Fruit fly (Drosophila melanogaster) whole organism, embryonic: ENCODE results near the gene TMEM216.

Experiments used
- Atf6 ChIP-seq: fragments of 200-800 bp; sonication (Bioruptor generic); IDR thresholded peaks from 2 replicates; pipeline ENCODE4 v1.3.6; 2022; ENCODE audit warnings: missing biosample characterization, missing genetic modification characterization
- BtbVII ChIP-seq: fragments of 200-800 bp; sonication (Bioruptor generic); optimal IDR thresholded peaks from 3 replicates; lab custom pipeline; 2017; ENCODE audit warnings: missing biosample characterization, mild to moderate bottlenecking, missing genetic modification characterization
- CG10321 ChIP-seq: fragments of 200-800 bp; sonication (Bioruptor generic); IDR thresholded peaks from 2 replicates; pipeline ENCODE4 v1.3.6; 2022; ENCODE audit warnings: missing biosample characterization, missing genetic modification characterization
- CG10366 ChIP-seq: fragments of 200-800 bp; sonication (Bioruptor generic); IDR thresholded peaks from 2 replicates; pipeline ENCODE4 v1.3.6; 2022; ENCODE audit warnings: missing biosample characterization, missing genetic modification characterization
- CG11456 ChIP-seq: fragments of 200-800 bp; sonication (Bioruptor generic); IDR thresholded peaks from 3 replicates; pipeline ENCODE4 v1.3.6; 2022; ENCODE audit warnings: missing biosample characterization, missing genetic modification characterization
- CG12071 ChIP-seq: fragments of 200-800 bp; sonication (Bioruptor generic); optimal IDR thresholded peaks from 3 replicates; lab custom pipeline; 2018; ENCODE audit warnings: missing biosample characterization, mild to moderate bottlenecking, missing genetic modification characterization
- CG12744 ChIP-seq: fragments of 200-800 bp; sonication (Bioruptor generic); optimal IDR thresholded peaks from 2 replicates; lab custom pipeline; 2016; ENCODE audit warnings: missing biosample characterization, missing genetic modification characterization
- CG13296 ChIP-seq: fragments of 200-800 bp; sonication (Bioruptor generic); optimal IDR thresholded peaks from 3 replicates; lab custom pipeline; 2018; ENCODE audit warnings: missing biosample characterization, mild to moderate bottlenecking, missing genetic modification characterization
- CG15011 ChIP-seq: fragments of 200-800 bp; sonication (Bioruptor generic); optimal IDR thresholded peaks from 3 replicates; lab custom pipeline; 2018; ENCODE audit warnings: missing biosample characterization, mild to moderate bottlenecking, missing genetic modification characterization
- CG15479 ChIP-seq: fragments of 200-800 bp; sonication (Bioruptor generic); optimal IDR thresholded peaks from 3 replicates; lab custom pipeline; 2019; ENCODE audit warnings: missing biosample characterization, mild to moderate bottlenecking, missing genetic modification characterization, moderate library complexity
- CG1602 ChIP-seq: fragments of 200-800 bp; sonication (Bioruptor generic); optimal IDR thresholded peaks from 3 replicates; lab custom pipeline; 2016; ENCODE audit warnings: missing biosample characterization, missing genetic modification characterization
- CG17359 ChIP-seq: fragments of 200-800 bp; sonication (Bioruptor generic); optimal IDR thresholded peaks from 3 replicates; lab custom pipeline; 2018; ENCODE audit warnings: missing biosample characterization, mild to moderate bottlenecking, missing genetic modification characterization, moderate library complexity
- CG17612 ChIP-seq: fragments of 200-800 bp; sonication (Bioruptor generic); IDR thresholded peaks from 2 replicates; pipeline ENCODE4 v1.3.6; 2022; ENCODE audit warnings: missing biosample characterization, missing genetic modification characterization
- CG34376 ChIP-seq: fragments of 200-800 bp; sonication (Bioruptor generic); optimal IDR thresholded peaks from 2 replicates; lab custom pipeline; 2018; ENCODE audit warnings: missing biosample characterization, mild to moderate bottlenecking, missing genetic modification characterization
- CG3995 ChIP-seq: fragments of 200-800 bp; sonication (Bioruptor generic); optimal IDR thresholded peaks from 3 replicates; lab custom pipeline; 2016; ENCODE audit warnings: missing biosample characterization, missing genetic modification characterization
- CG6765 ChIP-seq: fragments of 200-800 bp; sonication (Bioruptor generic); optimal IDR thresholded peaks from 3 replicates; lab custom pipeline; 2017; ENCODE audit warnings: missing biosample characterization, mild to moderate bottlenecking, missing genetic modification characterization
- CG6854 ChIP-seq: fragments of 200-800 bp; sonication (Bioruptor generic); optimal IDR thresholded peaks from 3 replicates; lab custom pipeline; 2017; ENCODE audit warnings: missing biosample characterization, mild to moderate bottlenecking, missing genetic modification characterization
- CG8290 ChIP-seq, 3 experiments: fragments of 200-800 bp; sonication (Bioruptor generic); optimal IDR thresholded peaks; 2 replicates each; lab custom pipeline; 2016 to 2019; ENCODE audit warnings: missing biosample characterization in 3 of 3, missing genetic modification characterization in 3 of 3, mild to moderate bottlenecking in 2 of 3, moderate library complexity in 1 of 3
- CG9727 ChIP-seq: fragments of 200-800 bp; sonication (Bioruptor generic); optimal IDR thresholded peaks from 3 replicates; lab custom pipeline; 2017; ENCODE audit warnings: missing biosample characterization, mild to moderate bottlenecking, missing genetic modification characterization
- CHES-1-like ChIP-seq: fragments of 200-800 bp; sonication (Bioruptor generic); optimal IDR thresholded peaks from 2 replicates; lab custom pipeline; 2016; ENCODE audit warnings: missing biosample characterization, missing genetic modification characterization
- CrebB ChIP-seq: fragments of 200-800 bp; sonication (Bioruptor generic); optimal IDR thresholded peaks from 3 replicates; lab custom pipeline; 2018; ENCODE audit warnings: missing biosample characterization, mild to moderate bottlenecking, missing genetic modification characterization
- Drgx ChIP-seq: fragments of 200-800 bp; sonication (Bioruptor generic); IDR thresholded peaks from 2 replicates; pipeline ENCODE4 v1.3.6; 2022; ENCODE audit warnings: missing biosample characterization, missing genetic modification characterization
- Fer2 ChIP-seq: fragments of 200-800 bp; sonication (Bioruptor generic); optimal IDR thresholded peaks from 2 replicates; lab custom pipeline; 2018; ENCODE audit warnings: missing biosample characterization, mild to moderate bottlenecking, missing genetic modification characterization, moderate library complexity
- Fer3 ChIP-seq: fragments of 200-800 bp; sonication (Bioruptor generic); optimal IDR thresholded peaks from 2 replicates; lab custom pipeline; 2018; ENCODE audit warnings: missing biosample characterization, mild to moderate bottlenecking, missing genetic modification characterization, moderate library complexity
- HLH3B ChIP-seq: fragments of 200-800 bp; sonication (Bioruptor generic); IDR thresholded peaks from 2 replicates; pipeline ENCODE4 v1.3.6; 2022; ENCODE audit warnings: missing biosample characterization, missing genetic modification characterization
- HmgZ ChIP-seq: fragments of 200-800 bp; sonication (Bioruptor generic); optimal IDR thresholded peaks from 2 replicates; lab custom pipeline; 2018; ENCODE audit warnings: missing biosample characterization, mild to moderate bottlenecking, missing genetic modification characterization
- Hr3 ChIP-seq: fragments of 200-800 bp; sonication (Bioruptor generic); optimal IDR thresholded peaks from 3 replicates; lab custom pipeline; 2016; ENCODE audit warnings: missing biosample characterization, missing genetic modification characterization
- Jarid2 ChIP-seq: fragments of 200-800 bp; sonication (Bioruptor generic); optimal IDR thresholded peaks from 3 replicates; lab custom pipeline; 2017; ENCODE audit warnings: mild to moderate bottlenecking, missing biosample characterization, missing genetic modification reagents, missing genetic modification characterization
- Nf-YC ChIP-seq: fragments of 200-800 bp; optimal IDR thresholded peaks from 3 replicates; lab custom pipeline; 2019; ENCODE audit warnings: missing biosample characterization, mild to moderate bottlenecking, missing genetic modification characterization, moderate library complexity
- Oaz ChIP-seq: fragments of 200-800 bp; sonication (Bioruptor generic); IDR thresholded peaks from 2 replicates; pipeline ENCODE4 v1.3.6; 2022; ENCODE audit warnings: missing biosample characterization, missing genetic modification characterization
- Sry-β ChIP-seq: fragments of 200-800 bp; sonication (Bioruptor generic); optimal IDR thresholded peaks from 2 replicates; lab custom pipeline; 2018; ENCODE audit warnings: missing biosample characterization, mild to moderate bottlenecking, missing genetic modification characterization, moderate library complexity
- cas ChIP-seq: fragments of 200-800 bp; sonication (Bioruptor generic); IDR thresholded peaks from 2 replicates; pipeline ENCODE4 v1.3.6; 2022; ENCODE audit warnings: missing biosample characterization, missing genetic modification characterization
- cato ChIP-seq: fragments of 200-800 bp; sonication (Bioruptor generic); optimal IDR thresholded peaks from 2 replicates; lab custom pipeline; 2016; ENCODE audit warnings: missing biosample characterization, missing genetic modification characterization, borderline replicate concordance
- chm ChIP-seq: fragments of 200-800 bp; sonication (Bioruptor generic); IDR thresholded peaks from 2 replicates; pipeline ENCODE4 v1.3.6; 2022; ENCODE audit warnings: missing biosample characterization, missing genetic modification characterization
- cwo ChIP-seq: fragments of 200-800 bp; sonication (Bioruptor generic); optimal IDR thresholded peaks from 3 replicates; lab custom pipeline; 2017; ENCODE audit warnings: missing biosample characterization, missing genetic modification characterization, mild to moderate bottlenecking, moderate library complexity, missing genetic modification reagents
- dpn ChIP-seq, 2 experiments: fragments of 200-800 bp; sonication (Bioruptor generic); optimal IDR thresholded peaks; 3 replicates each; lab custom pipeline; 2016; ENCODE audit warnings: missing biosample characterization in 2 of 2, missing genetic modification characterization in 2 of 2
- mirr ChIP-seq: fragments of 200-800 bp; sonication (Bioruptor generic); optimal IDR thresholded peaks from 3 replicates; lab custom pipeline; 2018; ENCODE audit warnings: missing biosample characterization, mild to moderate bottlenecking, missing genetic modification characterization
- mld ChIP-seq: fragments of 200-800 bp; sonication (Bioruptor generic); IDR thresholded peaks from 3 replicates; pipeline ENCODE4 v1.3.6; 2022; ENCODE audit warnings: missing biosample characterization, missing genetic modification characterization; ENCODE audit not compliant: partially characterized antibody
- pan ChIP-seq, 4 experiments: fragments of >200 bp in 3 of 4; fragments of 200-800 bp in 1 of 4; sonication (Bioruptor generic) in 1 of 4; optimal IDR thresholded peaks in 3 of 4; IDR thresholded peaks in 1 of 4; 2 replicates each; pipeline versions ENCODE4 v1.3.6 to Lab custom; 2017 to 2022; ENCODE audit warnings: missing biosample characterization in 2 of 4, missing genetic modification characterization in 2 of 4, mixed read lengths in 1 of 4
- pfk ChIP-seq: fragments of 200-800 bp; sonication (Bioruptor generic); optimal IDR thresholded peaks from 2 replicates; lab custom pipeline; 2018; ENCODE audit warnings: missing biosample characterization, mild to moderate bottlenecking, missing genetic modification characterization, moderate library complexity
- schlank ChIP-seq: fragments of 200-800 bp; sonication (Bioruptor generic); optimal IDR thresholded peaks from 2 replicates; lab custom pipeline; 2018; ENCODE audit warnings: missing biosample characterization, mild to moderate bottlenecking, missing genetic modification characterization
- scrt ChIP-seq: fragments of 200-800 bp; sonication (Bioruptor generic); optimal IDR thresholded peaks from 2 replicates; lab custom pipeline; 2018; ENCODE audit warnings: missing biosample characterization, mild to moderate bottlenecking, missing genetic modification characterization, moderate library complexity
- sens ChIP-seq: fragments of 200-800 bp; sonication (Bioruptor generic); peaks from one replicate; lab custom pipeline; 2016; ENCODE audit warnings: missing biosample characterization, missing genetic modification characterization
- sens-2 ChIP-seq: fragments of 200-800 bp; sonication (Bioruptor generic); IDR thresholded peaks from 2 replicates; pipeline ENCODE4 v1.3.6; 2022; ENCODE audit warnings: missing biosample characterization, missing genetic modification characterization
- so ChIP-seq: fragments of 200-800 bp; sonication (Bioruptor generic); IDR thresholded peaks from 3 replicates; pipeline ENCODE4 v1.3.6; 2022; ENCODE audit warnings: missing biosample characterization, missing genetic modification characterization
- sqz ChIP-seq: fragments of 200-800 bp; sonication (Bioruptor generic); optimal IDR thresholded peaks from 3 replicates; lab custom pipeline; 2018; ENCODE audit warnings: missing biosample characterization, mild to moderate bottlenecking, missing genetic modification characterization
- tll ChIP-seq, 2 experiments: fragments of 200-800 bp in 1 of 2; fragments of >200 bp in 1 of 2; sonication (Bioruptor generic) in 1 of 2; optimal IDR thresholded peaks; 2 replicates each; lab custom pipeline; 2017 to 2019; ENCODE audit warnings: missing biosample characterization in 2 of 2, missing genetic modification characterization in 2 of 2, mild to moderate bottlenecking in 1 of 2, moderate library complexity in 1 of 2
- toy ChIP-seq: fragments of 200-800 bp; sonication (Bioruptor generic); IDR thresholded peaks from 2 replicates; pipeline ENCODE4 v1.3.6; 2022; ENCODE audit warnings: missing biosample characterization, missing genetic modification characterization

Gene TMEM216

DNA sequence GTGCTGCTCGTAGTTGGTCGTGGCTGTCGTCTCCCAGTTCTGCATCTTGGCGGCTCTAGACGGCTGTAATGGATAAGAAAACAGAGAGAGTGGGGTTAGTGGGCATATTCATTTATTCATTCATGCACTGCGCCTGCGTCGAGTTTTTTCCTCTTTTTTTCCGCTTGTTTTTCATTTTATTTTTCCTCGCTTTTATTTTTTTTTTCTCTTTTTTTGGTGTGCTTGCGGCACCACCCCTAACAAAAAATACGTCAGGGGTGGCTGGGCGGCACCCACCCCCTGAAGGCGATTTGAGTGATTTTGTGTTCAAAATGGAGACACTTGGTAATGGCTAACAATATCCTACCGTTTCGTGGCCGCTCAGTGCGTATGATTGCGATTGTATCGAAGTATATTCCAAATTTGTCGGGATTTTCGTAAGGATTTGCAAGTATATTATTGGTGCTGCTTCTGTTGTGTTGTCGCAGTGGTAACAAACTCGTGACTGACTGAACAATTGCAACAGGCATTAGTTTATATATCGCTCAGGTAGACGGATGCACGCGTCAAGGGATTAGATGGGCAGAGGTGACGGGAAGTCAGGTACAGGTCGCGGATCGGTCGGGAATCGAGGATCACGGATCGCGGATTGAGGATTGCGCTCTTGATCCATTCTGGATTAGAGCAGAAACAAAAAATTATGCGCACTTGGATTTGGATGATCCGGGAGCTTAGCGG lies 21.8 kb upstream of the TMEM216 start (continued):
- peak; percentile 37 for TF ChIP-seq scrt
- TF ChIP-seq CG9727 (GFP tag; lab: Kevin White, UChicago) = peak; percentile 42
- peak; percentile 54 for TF ChIP-seq mirr
- TF ChIP-seq pfk (GFP tag; lab: Kevin White, UChicago) = peak; percentile 33
- peak; percentile 30 for TF ChIP-seq Fer2 (tag; lab: Kevin White, UChicago)
- TF ChIP-seq so (GFP tag; lab: Robert Waterston, UW) = peak; percentile 67; the same call in 1 of the 3 replicates
- peak; percentile 80 for TF ChIP-seq CG13296 (GFP tag; lab: Kevin White, UChicago)
- peak in 1 of 2 experiments; percentile 10 for TF ChIP-seq dpn (GFP tag; optimal IDR thresholded peaks at IDR 0.05; lab: Kevin White, UChicago)
- TF ChIP-seq sens (GFP tag; lab: Kevin White, UChicago) = no peak
- peak in 1 of 2 experiments; percentile 80 for TF ChIP-seq tll (GFP tag; optimal IDR thresholded peaks at IDR 0.05; lab: Kevin White, UChicago)
- TF ChIP-seq CHES-1-like = no peak
- peak; percentile 74 for TF ChIP-seq CrebB
- 0 out of 2 replicates have a peak, but pooled peaks have one; percentile 17 for TF ChIP-seq sens-2 (GFP tag; lab: Robert Waterston, UW)
- peak; percentile 94 for TF ChIP-seq Drgx
- TF ChIP-seq CG10321 (GFP tag; lab: Robert Waterston, UW) = peak; percentile 20; the same call in 1 of the 2 replicates
- peak; percentile 50; the same call in 1 of the 2 replicates for TF ChIP-seq chm (GFP tag; lab: Robert Waterston, UW)
- peak; percentile 48; the same call in 1 of the 2 replicates for TF ChIP-seq toy
- TF ChIP-seq HLH3B (GFP tag; lab: Robert Waterston, UW) = no peak
- TF ChIP-seq HmgZ (tag; lab: Kevin White, UChicago) = no peak
- peak; percentile 55 for TF ChIP-seq schlank
- no peak for TF ChIP-seq CG8290 (GFP tag; optimal IDR thresholded peaks at IDR 0.05; lab: Kevin White, UChicago)
- no peak for TF ChIP-seq CG8290 (tag; optimal IDR thresholded peaks at IDR 0.05; lab: Kevin White, UChicago)
- TF ChIP-seq Fer3 (tag; lab: Kevin White, UChicago) = peak; percentile 62
- no peak for TF ChIP-seq cato
- peak; percentile 89 for TF ChIP-seq CG6765 (GFP tag; lab: Kevin White, UChicago)
- TF ChIP-seq BtbVII (GFP tag; lab: Kevin White, UChicago) = peak; percentile 84
- TF ChIP-seq CG6854 (GFP tag; lab: Kevin White, UChicago) = peak; percentile 77
- no peak for TF ChIP-seq mld (GFP tag; lab: Robert Waterston, UW)
- TF ChIP-seq Nf-YC (tag; lab: Kevin White, UChicago) = peak; percentile 73
- no peak for TF ChIP-seq CG3995 (GFP tag; lab: Kevin White, UChicago)
- no peak for TF ChIP-seq CG10366 (GFP tag; lab: Robert Waterston, UW)
- TF ChIP-seq Atf6 (GFP tag; lab: Robert Waterston, UW) = peak; percentile 78
- TF ChIP-seq Oaz (GFP tag; lab: Robert Waterston, UW) = 0 out of 2 replicates have a peak, but pooled peaks have one; percentile 18
- TF ChIP-seq Jarid2 (GFP tag; lab: Kevin White, UChicago) = no peak
- TF ChIP-seq cas (GFP tag; lab: Robert Waterston, UW) = no peak
- TF ChIP-seq CG11456 (GFP tag; lab: Robert Waterston, UW) = no peak
- TF ChIP-seq CG12071 = peak; percentile 63
- no peak for TF ChIP-seq CG1602 (GFP tag; lab: Kevin White, UChicago)
- no peak for TF ChIP-seq cwo (GFP tag; lab: Kevin White, UChicago)
- peak; percentile 2 for TF ChIP-seq CG15011 (GFP tag; lab: Kevin White, UChicago)
- peak; percentile 58 for TF ChIP-seq CG15479 (GFP tag; lab: Kevin White, UChicago)
- peak; percentile 84 for TF ChIP-seq CG17359
- no peak for TF ChIP-seq Sry-β (GFP tag; lab: Kevin White, UChicago)
- no peak for TF ChIP-seq CG12744 (GFP tag; lab: Kevin White, UChicago)
- no peak for TF ChIP-seq pan (optimal IDR thresholded peaks at IDR 0.05; lab: Kevin White, UChicago)
- peak in 1 of 2 experiments; percentile 20 for TF ChIP-seq pan (GFP tag; optimal IDR thresholded peaks at IDR 0.05 in 1 of 2, IDR thresholded peaks at IDR 0.05 in 1 of 2)
- peak; percentile 95 for TF ChIP-seq CG34376 (GFP tag; lab: Kevin White, UChicago)
- peak; percentile 93 for TF ChIP-seq sqz
- TF ChIP-seq CG17612 (GFP tag; lab: Robert Waterston, UW) = no peak
- no peak for TF ChIP-seq Hr3 (GFP tag; lab: Kevin White, UChicago)
